Fruit fly (Drosophila melanogaster) whole organism, wandering third instar larva: ENCODE results near the gene Hasp.

Experiments used
- Abd-B ChIP-seq: fragments of >200 bp; optimal IDR thresholded peaks from 2 replicates; lab custom pipeline; 2017; ENCODE audit warnings: missing biosample characterization, missing genetic modification characterization
- CG32264 ChIP-seq: fragments of 200-800 bp; sonication (Bioruptor generic); optimal IDR thresholded peaks from 2 replicates; lab custom pipeline; 2016; ENCODE audit warnings: missing biosample characterization, missing genetic modification characterization
- CG9705 ChIP-seq: fragments of 200-800 bp; sonication (Bioruptor generic); optimal IDR thresholded peaks from 2 replicates; lab custom pipeline; 2018; ENCODE audit warnings: missing biosample characterization, mild to moderate bottlenecking, missing genetic modification characterization
- CrebA ChIP-seq: fragments of 200-800 bp; sonication (Bioruptor generic); optimal IDR thresholded peaks from 2 replicates; lab custom pipeline; 2016; ENCODE audit warnings: missing biosample characterization, mild to moderate bottlenecking, missing genetic modification characterization, borderline replicate concordance
- Dfd ChIP-seq: fragments of >200 bp; optimal IDR thresholded peaks from 2 replicates; lab custom pipeline; 2017; ENCODE audit warnings: missing biosample characterization, missing genetic modification characterization
- Dif ChIP-seq: fragments of 200-275, 200-300 bp; sonication (Bioruptor generic); optimal IDR thresholded peaks from 2 replicates; lab custom pipeline; 2018; ENCODE audit warnings: missing biosample characterization, missing genetic modification characterization; ENCODE audit not compliant: partially characterized antibody
- GATAd ChIP-seq: sonication (Bioruptor generic); optimal IDR thresholded peaks from 2 replicates; lab custom pipeline; 2016; ENCODE audit warnings: missing biosample characterization, missing genetic modification characterization
- HLH106 ChIP-seq: fragments of 200-800 bp; optimal IDR thresholded peaks from 3 replicates; lab custom pipeline; 2019; ENCODE audit warnings: missing biosample characterization, mild to moderate bottlenecking, missing genetic modification characterization, moderate library complexity
- Hnf4 ChIP-seq: fragments of 200-800 bp; sonication (Bioruptor generic); optimal IDR thresholded peaks from 2 replicates; lab custom pipeline; 2016; ENCODE audit warnings: missing biosample characterization, mild to moderate bottlenecking, missing genetic modification characterization
- Hr78 ChIP-seq: fragments of >200 bp; optimal IDR thresholded peaks from 2 replicates; lab custom pipeline; 2017; ENCODE audit warnings: missing biosample characterization, missing genetic modification characterization
- Hr83 ChIP-seq: fragments of 200-300 bp; sonication (Bioruptor generic); optimal IDR thresholded peaks from 2 replicates; lab custom pipeline; 2016; ENCODE audit warnings: missing biosample characterization, mild to moderate bottlenecking, missing genetic modification characterization, moderate library complexity; ENCODE audit not compliant: poor library complexity, severe bottlenecking
- Jra ChIP-seq: sonication (Bioruptor generic); optimal IDR thresholded peaks from 2 replicates; lab custom pipeline; 2016; ENCODE audit warnings: missing biosample characterization, missing genetic modification characterization
- Mio ChIP-seq: sonication (Bioruptor generic); optimal IDR thresholded peaks from 2 replicates; lab custom pipeline; 2016; ENCODE audit warnings: missing biosample characterization, missing genetic modification characterization
- Myc ChIP-seq: fragments of >200 bp; optimal IDR thresholded peaks from 2 replicates; lab custom pipeline; 2017
- N ChIP-seq: fragments of >200 bp; optimal IDR thresholded peaks from 2 replicates; lab custom pipeline; 2018; ENCODE audit warnings: missing biosample characterization, missing external identifiers, missing genetic modification characterization
- OdsH ChIP-seq: fragments of 200-800 bp; sonication (Bioruptor generic); optimal IDR thresholded peaks from 2 replicates; lab custom pipeline; 2016; ENCODE audit warnings: missing biosample characterization, mild to moderate bottlenecking, missing genetic modification characterization
- Rel ChIP-seq, 2 experiments: fragments of 200-800 bp; sonication (Bioruptor generic) in 1 of 2; optimal IDR thresholded peaks; 2 replicates in 1 of 2; 3 replicates in 1 of 2; lab custom pipeline; 2016 to 2019; ENCODE audit warnings: mild to moderate bottlenecking in 2 of 2, missing biosample characterization in 2 of 2, missing genetic modification characterization in 2 of 2, moderate library complexity in 1 of 2
- Sp1 ChIP-seq: fragments of 200-800 bp; sonication (Bioruptor generic); optimal IDR thresholded peaks from 3 replicates; lab custom pipeline; 2019; ENCODE audit warnings: missing biosample characterization, mild to moderate bottlenecking, missing genetic modification characterization, moderate library complexity
- Vsx2 ChIP-seq: fragments of 200-300, 225-300 bp; sonication (Bioruptor generic); optimal IDR thresholded peaks from 2 replicates; lab custom pipeline; 2018; ENCODE audit warnings: missing biosample characterization, missing genetic modification characterization; ENCODE audit not compliant: partially characterized antibody
- br ChIP-seq: fragments of 200-800 bp; sonication (Bioruptor generic); optimal IDR thresholded peaks from 2 replicates; lab custom pipeline; 2016; ENCODE audit warnings: missing biosample characterization, missing genetic modification characterization
- brk ChIP-seq: fragments of 200-800 bp; sonication (Bioruptor generic); optimal IDR thresholded peaks from 2 replicates; lab custom pipeline; 2016; ENCODE audit warnings: missing biosample characterization, mild to moderate bottlenecking, missing genetic modification characterization
- dl ChIP-seq, 2 experiments: fragments of 175-275, 200-275 bp in 1 of 2; fragments of 200-275 bp in 1 of 2; sonication (Bioruptor generic); optimal IDR thresholded peaks; lab custom pipeline; 2018; ENCODE audit warnings: mild to moderate bottlenecking in 2 of 2, missing biosample characterization in 2 of 2, missing genetic modification characterization in 2 of 2, moderate library complexity in 2 of 2; ENCODE audit not compliant: partially characterized antibody in 2 of 2, insufficient read depth in 1 of 2
- dmrt93B ChIP-seq: fragments of 200-800 bp; sonication (Bioruptor generic); optimal IDR thresholded peaks from 2 replicates; lab custom pipeline; 2018; ENCODE audit warnings: missing biosample characterization, mild to moderate bottlenecking, missing genetic modification characterization
- dsf ChIP-seq: sonication (Bioruptor generic); optimal IDR thresholded peaks from 2 replicates; lab custom pipeline; 2016; ENCODE audit warnings: missing biosample characterization, missing genetic modification characterization, borderline replicate concordance
- ey ChIP-seq: fragments of 200-800 bp; sonication (Bioruptor generic); optimal IDR thresholded peaks from 2 replicates; lab custom pipeline; 2016; ENCODE audit warnings: missing biosample characterization, missing genetic modification characterization
- foxo ChIP-seq, 2 experiments: fragments of 200-800 bp; sonication (Bioruptor generic); optimal IDR thresholded peaks; 2 replicates in 1 of 2; 3 replicates in 1 of 2; lab custom pipeline; 2016 to 2017; ENCODE audit warnings: missing biosample characterization in 2 of 2, missing genetic modification characterization in 2 of 2
- fru ChIP-seq: fragments of 200-800 bp; sonication (Bioruptor generic); optimal IDR thresholded peaks from 3 replicates; lab custom pipeline; 2016; ENCODE audit warnings: missing biosample characterization, mild to moderate bottlenecking, missing genetic modification characterization
- h ChIP-seq: fragments of 200-800 bp; sonication (Bioruptor generic); optimal IDR thresholded peaks from 3 replicates; lab custom pipeline; 2016; ENCODE audit warnings: missing biosample characterization, mild to moderate bottlenecking, missing genetic modification characterization
- jim ChIP-seq: fragments of 175-275, 200-325 bp; sonication (Bioruptor generic); optimal IDR thresholded peaks from 2 replicates; lab custom pipeline; 2016; ENCODE audit warnings: missing biosample characterization, mild to moderate bottlenecking, missing genetic modification characterization
- lola ChIP-seq: fragments of >200 bp; optimal IDR thresholded peaks from 2 replicates; lab custom pipeline; 2017; ENCODE audit warnings: missing biosample characterization, missing genetic modification characterization
- pan ChIP-seq: fragments of >200 bp; optimal IDR thresholded peaks from 2 replicates; lab custom pipeline; 2017
- psq ChIP-seq: fragments of 200-800 bp; sonication (Bioruptor generic); optimal IDR thresholded peaks from 3 replicates; lab custom pipeline; 2017; ENCODE audit warnings: missing biosample characterization, mild to moderate bottlenecking, missing genetic modification characterization, moderate library complexity
- rgr ChIP-seq: fragments of 200-800 bp; sonication (Bioruptor generic); optimal IDR thresholded peaks from 3 replicates; lab custom pipeline; 2016; ENCODE audit warnings: missing biosample characterization, mild to moderate bottlenecking, missing genetic modification characterization
- sage ChIP-seq: fragments of 200-800 bp; sonication (Bioruptor generic); optimal IDR thresholded peaks from 2 replicates; lab custom pipeline; 2016; ENCODE audit warnings: missing biosample characterization, mild to moderate bottlenecking, missing genetic modification characterization
- sv ChIP-seq: fragments of 200-800 bp; sonication (Bioruptor generic); optimal IDR thresholded peaks from 3 replicates; lab custom pipeline; 2016; ENCODE audit warnings: missing biosample characterization, missing genetic modification characterization
- tai ChIP-seq: sonication (Bioruptor generic); optimal IDR thresholded peaks from 2 replicates; lab custom pipeline; 2016; ENCODE audit warnings: missing biosample characterization, missing genetic modification characterization
- usp ChIP-seq: fragments of >200 bp; optimal IDR thresholded peaks from 2 replicates; lab custom pipeline; 2017; ENCODE audit warnings: missing biosample characterization, missing genetic modification characterization
- woc ChIP-seq: sonication (Bioruptor generic); optimal IDR thresholded peaks from 2 replicates; lab custom pipeline; 2016; ENCODE audit warnings: missing biosample characterization, mild to moderate bottlenecking, missing genetic modification characterization

Hasp gene

DNA sequence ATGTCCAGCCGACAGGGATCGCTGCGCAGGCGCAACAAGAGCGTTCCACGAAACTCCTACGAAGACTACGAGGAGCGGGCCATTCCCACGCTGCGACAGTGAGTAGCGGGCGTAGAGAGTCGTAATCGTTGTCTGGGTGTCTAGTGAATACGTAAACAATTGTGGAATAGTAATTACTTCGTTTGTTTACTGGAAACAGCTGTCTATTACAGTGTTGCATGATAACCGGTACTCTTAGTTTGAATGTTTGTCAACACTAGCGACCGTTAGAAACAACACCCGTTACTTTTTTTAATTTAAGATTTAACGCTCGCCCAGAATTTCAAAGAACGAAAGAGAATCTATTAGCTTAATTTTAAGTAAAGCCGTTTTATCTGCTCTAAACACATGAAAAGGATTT lies 13.1 kb upstream of the Hasp start, which contains the start of gene CG10165:
Gene CG10165, minus strand, starts transcription at position 214 of the 400 bp plus-strand sequence.
- TF ChIP-seq fru (GFP tag; lab: Kevin White, UChicago), result peak; percentile 91
- TF ChIP-seq h (GFP tag; lab: Kevin White, UChicago), result peak; percentile 37
- no peak for TF ChIP-seq Vsx2 (GFP tag; lab: Kevin White, UChicago)
- TF ChIP-seq Hr83 (GFP tag; lab: Kevin White, UChicago), result peak; percentile 26

DNA sequence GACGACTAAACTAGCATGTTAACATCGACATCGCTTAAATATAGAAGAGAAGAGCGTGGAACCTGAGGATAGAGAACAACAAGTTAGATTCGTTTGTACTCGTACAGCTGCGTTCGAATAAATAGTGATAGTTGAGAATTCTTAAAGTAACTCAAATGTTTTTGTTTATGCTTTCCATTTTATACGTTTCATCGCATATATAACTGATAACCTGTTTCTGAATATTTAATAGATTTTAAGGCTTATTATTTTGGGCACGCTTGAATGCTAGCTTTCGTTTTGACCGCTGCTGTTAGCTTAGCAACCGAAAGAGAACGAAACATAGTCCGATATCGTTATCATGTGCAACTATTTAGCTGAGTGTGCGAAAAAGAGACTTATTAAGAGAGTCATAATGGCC lies 11.3 kb upstream of the Hasp start:
- TF ChIP-seq dl (GFP tag; optimal IDR thresholded peaks at IDR 0.05; lab: Kevin White, UChicago; ENCODE audit: insufficient read depth in 1 of 2, partially characterized antibody in 2 of 2), result no peak
- no peak for TF ChIP-seq lola (GFP tag; lab: Kevin White, UChicago)
- TF ChIP-seq fru (GFP tag; lab: Kevin White, UChicago), result peak; percentile 98
- TF ChIP-seq rgr, result peak; percentile 94
- no peak for TF ChIP-seq sage (GFP tag; lab: Kevin White, UChicago)
- TF ChIP-seq sv (GFP tag; lab: Kevin White, UChicago), result peak; percentile 95
- TF ChIP-seq Mio (GFP tag; lab: Kevin White, UChicago), result peak; percentile 46
- no peak for TF ChIP-seq Dfd (GFP tag; lab: Kevin White, UChicago)
- TF ChIP-seq Hr83 (GFP tag; lab: Kevin White, UChicago), result peak; percentile 21
- peak; percentile 53 for TF ChIP-seq CG32264 (GFP tag; lab: Kevin White, UChicago)
- no peak for TF ChIP-seq GATAd (GFP tag; lab: Kevin White, UChicago)
- TF ChIP-seq h (GFP tag; lab: Kevin White, UChicago), result peak; percentile 95
- TF ChIP-seq dmrt93B (GFP tag; lab: Kevin White, UChicago), result peak; percentile 30
- TF ChIP-seq Abd-B (GFP tag; lab: Kevin White, UChicago), result no peak
- TF ChIP-seq OdsH (GFP tag; lab: Kevin White, UChicago), result peak; percentile 94
- TF ChIP-seq Dif, result no peak
- TF ChIP-seq woc, result peak; percentile 45
- TF ChIP-seq usp, result no peak
- peak; percentile 96 for TF ChIP-seq ey (GFP tag; lab: Kevin White, UChicago)
- no peak for TF ChIP-seq Hr78 (GFP tag; lab: Kevin White, UChicago)
- no peak for TF ChIP-seq tai (GFP tag; lab: Kevin White, UChicago)
- peak; percentile 25 for TF ChIP-seq dsf (GFP tag; lab: Kevin White, UChicago)
- TF ChIP-seq jim (GFP tag; lab: Kevin White, UChicago), result no peak
- TF ChIP-seq Jra (GFP tag; lab: Kevin White, UChicago), result no peak
- no peak for TF ChIP-seq Vsx2 (GFP tag; lab: Kevin White, UChicago)
- TF ChIP-seq pan (lab: Kevin White, UChicago), result no peak
- no peak for TF ChIP-seq N
- TF ChIP-seq HLH106 (tag; lab: Kevin White, UChicago), result peak; percentile 76
- TF ChIP-seq br (GFP tag; lab: Kevin White, UChicago), result peak; percentile 93
- TF ChIP-seq psq (GFP tag; lab: Kevin White, UChicago), result peak; percentile 90
- TF ChIP-seq Myc (lab: Kevin White, UChicago), result no peak
- peak; percentile 80 for TF ChIP-seq Rel (GFP tag; optimal IDR thresholded peaks at IDR 0.05; lab: Kevin White, UChicago)
- no peak for TF ChIP-seq Rel (tag; optimal IDR thresholded peaks at IDR 0.05; lab: Kevin White, UChicago)
- TF ChIP-seq Sp1, result peak; percentile 96
- no peak for TF ChIP-seq CG9705
- no peak for TF ChIP-seq Hnf4 (GFP tag; lab: Kevin White, UChicago)
- TF ChIP-seq brk (GFP tag; lab: Kevin White, UChicago), result no peak
- TF ChIP-seq CrebA (GFP tag; lab: Kevin White, UChicago), result no peak
- peak; percentile 77 to 98 for TF ChIP-seq foxo (GFP tag; optimal IDR thresholded peaks at IDR 0.05; lab: Kevin White, UChicago)
- TF ChIP-seq, all 38 proteins: peak for 18
